Fruit fly (Drosophila melanogaster): ENCODE measurements around the gene CG12499.

- no peak for TF ChIP-seq Myc (optimal IDR thresholded peaks at IDR 0.05)
- no peak for TF ChIP-seq psq (optimal IDR thresholded peaks at IDR 0.05)
- no peak for TF ChIP-seq Sin3A (optimal IDR thresholded peaks at IDR 0.05)
- no peak for TF ChIP-seq h (optimal IDR thresholded peaks at IDR 0.05)
These were observed 14.1 kb downstream of the CG12499 start for dm6 chr3R:22432200-22432804.

Measured in Kc167 (cell line).